Fruit fly (Drosophila melanogaster) whole organism, embryonic: ENCODE measurements around the gene ECSIT.
A peak's percentile ranks its signal among the peaks of the same experiment; 100 is the strongest.

Experiments used
- Ada2b ChIP-seq: fragments of 200-800 bp; sonication (Bioruptor generic); IDR thresholded peaks from 2 replicates; pipeline ENCODE4 v1.3.6; 2022; ENCODE audit warnings: missing biosample characterization, missing genetic modification characterization
- Atf-2 ChIP-seq: fragments of 200-800 bp; sonication (Bioruptor generic); optimal IDR thresholded peaks from 2 replicates; lab custom pipeline; 2016; ENCODE audit warnings: missing biosample characterization, missing genetic modification characterization
- B-H2 ChIP-seq: fragments of 200-800 bp; sonication (Bioruptor generic); optimal IDR thresholded peaks from 2 replicates; lab custom pipeline; 2018; ENCODE audit warnings: missing biosample characterization, mild to moderate bottlenecking, missing genetic modification characterization
- BEAF-32 ChIP-seq: fragments of 200-800 bp; sonication (Bioruptor generic); optimal IDR thresholded peaks from 3 replicates; lab custom pipeline; 2017; ENCODE audit warnings: missing biosample characterization, missing genetic modification characterization, mild to moderate bottlenecking, moderate library complexity, missing genetic modification reagents
- Bgb ChIP-seq: fragments of 200-800 bp; sonication (Bioruptor generic); IDR thresholded peaks from 2 replicates; pipeline ENCODE4 v1.3.6; 2022; ENCODE audit warnings: missing biosample characterization, missing genetic modification characterization; ENCODE audit not compliant: partially characterized antibody
- Blimp-1 ChIP-seq: fragments of 200-800 bp; sonication (Bioruptor generic); optimal IDR thresholded peaks from 3 replicates; lab custom pipeline; 2018; ENCODE audit warnings: missing biosample characterization, missing genetic modification characterization, mild to moderate bottlenecking, moderate library complexity, missing genetic modification reagents
- BtbVII ChIP-seq: fragments of 200-800 bp; sonication (Bioruptor generic); optimal IDR thresholded peaks from 3 replicates; lab custom pipeline; 2017; ENCODE audit warnings: missing biosample characterization, mild to moderate bottlenecking, missing genetic modification characterization
- CG1233 ChIP-seq: fragments of 200-800 bp; sonication (Bioruptor generic); optimal IDR thresholded peaks from 4 replicates; lab custom pipeline; 2018; ENCODE audit warnings: missing biosample characterization, mild to moderate bottlenecking, missing genetic modification characterization
- CG12391 ChIP-seq: fragments of 200-800 bp; sonication (Bioruptor generic); optimal IDR thresholded peaks from 3 replicates; lab custom pipeline; 2018; ENCODE audit warnings: missing biosample characterization, mild to moderate bottlenecking, missing genetic modification characterization, moderate library complexity
- CG14860 ChIP-seq: fragments of 200-800 bp; sonication (Bioruptor generic); IDR thresholded peaks from 3 replicates; pipeline ENCODE4 v1.3.6; 2022; ENCODE audit warnings: missing biosample characterization, missing genetic modification characterization; ENCODE audit not compliant: partially characterized antibody
- CG15269 ChIP-seq: fragments of 200-800 bp; sonication (Bioruptor generic); optimal IDR thresholded peaks from 2 replicates; lab custom pipeline; 2018; ENCODE audit warnings: missing biosample characterization, mild to moderate bottlenecking, missing genetic modification characterization, moderate library complexity
- CG17612 ChIP-seq: fragments of 200-800 bp; sonication (Bioruptor generic); IDR thresholded peaks from 2 replicates; pipeline ENCODE4 v1.3.6; 2022; ENCODE audit warnings: missing biosample characterization, missing genetic modification characterization
- CG32772 ChIP-seq: fragments of 200-800 bp; sonication (Bioruptor generic); IDR thresholded peaks from 2 replicates; pipeline ENCODE4 v1.3.6; 2022; ENCODE audit warnings: missing biosample characterization, missing genetic modification characterization
- CG34376 ChIP-seq: fragments of 200-800 bp; sonication (Bioruptor generic); optimal IDR thresholded peaks from 2 replicates; lab custom pipeline; 2018; ENCODE audit warnings: missing biosample characterization, mild to moderate bottlenecking, missing genetic modification characterization
- CG5953 ChIP-seq: fragments of 200-800 bp; sonication (Bioruptor generic); IDR thresholded peaks from 2 replicates; pipeline ENCODE4 v1.3.6; 2022; ENCODE audit warnings: missing biosample characterization, missing genetic modification characterization
- CG6683 ChIP-seq: fragments of 200-800 bp; sonication (Bioruptor generic); optimal IDR thresholded peaks from 2 replicates; lab custom pipeline; 2017; ENCODE audit warnings: missing biosample characterization, mild to moderate bottlenecking, missing genetic modification characterization, missing genetic modification reagents
- CG8290 ChIP-seq, 3 experiments: fragments of 200-800 bp; sonication (Bioruptor generic); optimal IDR thresholded peaks; 2 replicates each; lab custom pipeline; 2016 to 2019; ENCODE audit warnings: missing biosample characterization in 3 of 3, missing genetic modification characterization in 3 of 3, mild to moderate bottlenecking in 2 of 3, moderate library complexity in 1 of 3
- CG8388 ChIP-seq: fragments of 200-800 bp; sonication (Bioruptor generic); optimal IDR thresholded peaks from 2 replicates; lab custom pipeline; 2019; ENCODE audit warnings: missing biosample characterization, mild to moderate bottlenecking, missing genetic modification characterization, moderate library complexity
- CG9727 ChIP-seq: fragments of 200-800 bp; sonication (Bioruptor generic); optimal IDR thresholded peaks from 3 replicates; lab custom pipeline; 2017; ENCODE audit warnings: missing biosample characterization, mild to moderate bottlenecking, missing genetic modification characterization
- Dad ChIP-seq: fragments of 200-800 bp; sonication (Bioruptor generic); optimal IDR thresholded peaks from 3 replicates; lab custom pipeline; 2016; ENCODE audit warnings: missing biosample characterization, missing genetic modification characterization
- Dfd ChIP-seq, 2 experiments: fragments of >200 bp; optimal IDR thresholded peaks; 2 replicates each; lab custom pipeline; 2017; ENCODE audit warnings: missing biosample characterization in 2 of 2, missing genetic modification characterization in 2 of 2
- Dip2 ChIP-seq: fragments of 200-800 bp; sonication (Bioruptor generic); IDR thresholded peaks from 2 replicates; pipeline ENCODE4 v1.3.6; 2022; ENCODE audit warnings: missing biosample characterization, missing genetic modification characterization
- E2f1 ChIP-seq: fragments of 200-800 bp; sonication (Bioruptor generic); IDR thresholded peaks from 2 replicates; pipeline ENCODE4 v1.3.6; 2022; ENCODE audit warnings: missing biosample characterization, missing genetic modification characterization
- E2f2 ChIP-seq: fragments of 200-800 bp; sonication (Bioruptor generic); IDR thresholded peaks from 2 replicates; pipeline ENCODE4 v1.3.6; 2022; ENCODE audit warnings: missing biosample characterization, missing genetic modification characterization
- Ets97D ChIP-seq: fragments of 200-800 bp; sonication (Bioruptor generic); optimal IDR thresholded peaks from 3 replicates; lab custom pipeline; 2016; ENCODE audit warnings: missing biosample characterization, missing genetic modification characterization
- Hr78 ChIP-seq, 2 experiments: fragments of 200-800 bp in 1 of 2; fragments of >200 bp in 1 of 2; sonication (Bioruptor generic) in 1 of 2; optimal IDR thresholded peaks; 2 replicates each; lab custom pipeline; 2017 to 2019; ENCODE audit warnings: missing biosample characterization in 2 of 2, missing genetic modification characterization in 2 of 2, mild to moderate bottlenecking in 1 of 2, moderate library complexity in 1 of 2
- Jarid2 ChIP-seq: fragments of 200-800 bp; sonication (Bioruptor generic); optimal IDR thresholded peaks from 3 replicates; lab custom pipeline; 2017; ENCODE audit warnings: mild to moderate bottlenecking, missing biosample characterization, missing genetic modification reagents, missing genetic modification characterization
- MBD-R2 ChIP-seq: fragments of 200-800 bp; sonication (Bioruptor generic); IDR thresholded peaks from 2 replicates; pipeline ENCODE4 v1.3.6; 2022; ENCODE audit warnings: missing biosample characterization, missing genetic modification characterization
- Max ChIP-seq: fragments of 200-800 bp; sonication (Bioruptor generic); optimal IDR thresholded peaks from 2 replicates; lab custom pipeline; 2016; ENCODE audit warnings: missing biosample characterization, mild to moderate bottlenecking, missing genetic modification characterization
- NFAT ChIP-seq: fragments of 200-800 bp; sonication (Bioruptor generic); IDR thresholded peaks from 2 replicates; pipeline ENCODE4 v1.3.6; 2022; ENCODE audit warnings: missing biosample characterization, missing genetic modification characterization
- Nf-YB ChIP-seq: fragments of 200-800 bp; sonication (Bioruptor generic); optimal IDR thresholded peaks from 3 replicates; lab custom pipeline; 2019; ENCODE audit warnings: missing biosample characterization, mild to moderate bottlenecking, missing genetic modification characterization, moderate library complexity
- Scr ChIP-seq: fragments of 200-800 bp; sonication (Bioruptor generic); IDR thresholded peaks from 2 replicates; pipeline ENCODE4 v1.3.6; 2022; ENCODE audit warnings: missing biosample characterization, missing genetic modification characterization; ENCODE audit not compliant: partially characterized antibody
- Spps ChIP-seq: fragments of 200-800 bp; sonication (Bioruptor generic); optimal IDR thresholded peaks from 2 replicates; lab custom pipeline; 2018; ENCODE audit warnings: missing biosample characterization, mild to moderate bottlenecking, missing genetic modification characterization
- Stat92E ChIP-seq, 3 experiments: fragments of >200 bp in 2 of 3; fragments of 200-800 bp in 1 of 3; sonication (Bioruptor generic) in 1 of 3; optimal IDR thresholded peaks; 2 replicates each; lab custom pipeline; 2017 to 2019; ENCODE audit warnings: missing biosample characterization in 3 of 3, missing genetic modification characterization in 3 of 3, mild to moderate bottlenecking in 1 of 3, moderate library complexity in 1 of 3
- al ChIP-seq: fragments of 200-800 bp; sonication (Bioruptor generic); IDR thresholded peaks from 2 replicates; pipeline ENCODE4 v1.3.6; 2022; ENCODE audit warnings: missing biosample characterization, missing genetic modification characterization
- az2 ChIP-seq: fragments of 200-800 bp; sonication (Bioruptor generic); optimal IDR thresholded peaks from 3 replicates; lab custom pipeline; 2016; ENCODE audit warnings: missing biosample characterization, missing genetic modification characterization
- bcd ChIP-seq: fragments of 200-800 bp; sonication (Bioruptor generic); optimal IDR thresholded peaks from 2 replicates; lab custom pipeline; 2017; ENCODE audit warnings: missing biosample characterization, mild to moderate bottlenecking, missing genetic modification characterization
- cato ChIP-seq: fragments of 200-800 bp; sonication (Bioruptor generic); optimal IDR thresholded peaks from 2 replicates; lab custom pipeline; 2016; ENCODE audit warnings: missing biosample characterization, missing genetic modification characterization, borderline replicate concordance
- chinmo ChIP-seq: fragments of 200-800 bp; sonication (Bioruptor generic); IDR thresholded peaks from 4 replicates; pipeline ENCODE4 v1.3.6; 2022; ENCODE audit warnings: missing biosample characterization, missing genetic modification characterization; ENCODE audit not compliant: partially characterized antibody
- dm ChIP-seq: fragments of 200-800 bp; sonication (Bioruptor generic); optimal IDR thresholded peaks from 3 replicates; lab custom pipeline; 2016; ENCODE audit warnings: missing biosample characterization, missing genetic modification characterization
- emc ChIP-seq: fragments of 200-800 bp; sonication (Bioruptor generic); optimal IDR thresholded peaks from 2 replicates; lab custom pipeline; 2016; ENCODE audit warnings: missing biosample characterization, missing genetic modification characterization
- gce ChIP-seq: fragments of 200-800 bp; sonication (Bioruptor generic); IDR thresholded peaks from 3 replicates; pipeline ENCODE4 v1.3.6; 2022; ENCODE audit warnings: missing biosample characterization, missing genetic modification characterization
- hb ChIP-seq: fragments of 200-800 bp; sonication (Bioruptor generic); IDR thresholded peaks from 3 replicates; pipeline ENCODE4 v1.3.6; 2022; ENCODE audit warnings: missing biosample characterization, missing genetic modification characterization; ENCODE audit not compliant: partially characterized antibody
- hth ChIP-seq: fragments of >200 bp; optimal IDR thresholded peaks from 2 replicates; lab custom pipeline; 2017; ENCODE audit warnings: inconsistent platforms
- odd ChIP-seq: fragments of 200-800 bp; sonication (Bioruptor generic); optimal IDR thresholded peaks from 2 replicates; lab custom pipeline; 2017; ENCODE audit warnings: missing biosample characterization, mild to moderate bottlenecking, missing genetic modification characterization
- p53 ChIP-seq: fragments of 200-800 bp; sonication (Bioruptor generic); optimal IDR thresholded peaks from 2 replicates; lab custom pipeline; 2016; ENCODE audit warnings: missing biosample characterization, missing genetic modification characterization
- sc ChIP-seq, 3 experiments: fragments of >200 bp in 2 of 3; fragments of 200-800 bp in 1 of 3; sonication (Bioruptor generic) in 1 of 3; optimal IDR thresholded peaks; 2 replicates in 2 of 3; 3 replicates in 1 of 3; lab custom pipeline; 2017; ENCODE audit warnings: mild to moderate bottlenecking in 1 of 3, missing biosample characterization in 1 of 3, missing genetic modification characterization in 1 of 3, missing genetic modification reagents in 1 of 3
- sens ChIP-seq: fragments of 200-800 bp; sonication (Bioruptor generic); peaks from one replicate; lab custom pipeline; 2016; ENCODE audit warnings: missing biosample characterization, missing genetic modification characterization
- sqz ChIP-seq: fragments of 200-800 bp; sonication (Bioruptor generic); optimal IDR thresholded peaks from 3 replicates; lab custom pipeline; 2018; ENCODE audit warnings: missing biosample characterization, mild to moderate bottlenecking, missing genetic modification characterization
- ttk ChIP-seq: fragments of 200-800 bp; sonication (Bioruptor generic); IDR thresholded peaks from 2 replicates; pipeline ENCODE4 v2.1.2; 2022; ENCODE audit warnings: missing biosample characterization, missing genetic modification characterization

The ECSIT gene

dm6 chr3R:5856215-5856614 is at the start of gene ECSIT, which contains the start of gene disp (continued):
- TF ChIP-seq CG14860 (GFP tag; lab: Robert Waterston, UW) (no peak), hb (no peak), B-H2 (no peak), Blimp-1 (no peak), p53 (GFP tag; lab: Kevin White, UChicago) (no peak), CG6683 (no peak), Stat92E (GFP tag; optimal IDR thresholded peaks at IDR 0.05; lab: Kevin White, UChicago) (no peak), E2f1 (no peak), dm (GFP tag; lab: Kevin White, UChicago) (peak; percentile 64), emc (no peak), E2f2 (GFP tag; lab: Robert Waterston, UW) (no peak), Dfd (GFP tag; optimal IDR thresholded peaks at IDR 0.05; lab: Kevin White, UChicago) (no peak), Hr78 (GFP tag; optimal IDR thresholded peaks at IDR 0.05; lab: Kevin White, UChicago) (no peak), Ets97D (no peak), CG1233 (GFP tag; lab: Kevin White, UChicago) (no peak), sc (optimal IDR thresholded peaks at IDR 0.05; lab: Kevin White, UChicago) (no peak), sc (GFP tag; optimal IDR thresholded peaks at IDR 0.05; lab: Kevin White, UChicago) (no peak), Nf-YB (GFP tag; lab: Kevin White, UChicago) (no peak), Atf-2 (no peak), CG32772 (GFP tag; lab: Robert Waterston, UW) (no peak), CG8290 (GFP tag; optimal IDR thresholded peaks at IDR 0.05; lab: Kevin White, UChicago) (peak; percentile 73), CG8290 (tag; optimal IDR thresholded peaks at IDR 0.05; lab: Kevin White, UChicago) (no peak), MBD-R2 (GFP tag; lab: Robert Waterston, UW) (peak; percentile 81), Ada2b (no peak), odd (GFP tag; lab: Kevin White, UChicago) (no peak), CG9727 (GFP tag; lab: Kevin White, UChicago) (no peak), BtbVII (GFP tag; lab: Kevin White, UChicago) (no peak), BEAF-32 (peak; percentile 47), CG5953 (no peak), Spps (tag; lab: Kevin White, UChicago) (no peak), sens (GFP tag; lab: Kevin White, UChicago) (peak; percentile 92), Max (peak; percentile 48), Bgb (GFP tag; lab: Robert Waterston, UW) (no peak), CG17612 (GFP tag; lab: Robert Waterston, UW) (no peak), CG15269 (tag; lab: Kevin White, UChicago) (no peak), CG8388 (GFP tag; lab: Kevin White, UChicago) (no peak), al (GFP tag; lab: Robert Waterston, UW) (no peak), chinmo (GFP tag; lab: Robert Waterston, UW) (no peak), Dip2 (GFP tag; lab: Robert Waterston, UW) (no peak), bcd (GFP tag; lab: Kevin White, UChicago) (no peak), Scr (GFP tag; lab: Robert Waterston, UW) (peak; percentile 48; the same call in 1 of the 2 replicates), sqz (no peak), cato (GFP tag; lab: Kevin White, UChicago) (no peak), hth (no peak), CG34376 (GFP tag; lab: Kevin White, UChicago) (peak; percentile 22), gce (GFP tag; lab: Robert Waterston, UW) (no peak), Dad (GFP tag; lab: Kevin White, UChicago) (no peak), az2 (GFP tag; lab: Kevin White, UChicago) (no peak), ttk (GFP tag; lab: Robert Waterston, UW) (no peak), NFAT (GFP tag; lab: Robert Waterston, UW) (no peak; the same call in 1 of the 2 replicates), CG12391 (no peak), Jarid2 (GFP tag; lab: Kevin White, UChicago) (no peak)
